Fruit fly (Drosophila melanogaster): ENCODE data around the gene RhoGAP68F.

Gene RhoGAP68F

dm6 chr3L:12111081-12111958 is 27.3 kb upstream of the RhoGAP68F start (continued):
- TF ChIP-seq CG8089 (GFP tag; optimal IDR thresholded peaks at IDR 0.05) (no peak), sug (tag; optimal IDR thresholded peaks at IDR 0.05) (peak; percentile 58), CG4404 (GFP tag; IDR thresholded peaks at IDR 0.05) (no peak; the same call in 1 of the 2 replicates), Lim3 (GFP tag; IDR thresholded peaks at IDR 0.05) (no peak), CTCF (GFP tag; optimal IDR thresholded peaks at IDR 0.05) (no peak), CG12391 (tag; optimal IDR thresholded peaks at IDR 0.05) (peak; percentile 95), Ets65A (GFP tag) (peak; percentile 96), jigr1 (GFP tag; IDR thresholded peaks at IDR 0.05) (no peak; the same call in 2 of the 3 replicates), CG14965 (GFP tag; optimal IDR thresholded peaks at IDR 0.05; ENCODE audit: borderline replicate concordance) (no peak), CG13894 (tag; optimal IDR thresholded peaks at IDR 0.05) (no peak), CG31224 (GFP tag; IDR thresholded peaks at IDR 0.05) (no peak), CG10209 (GFP tag; optimal IDR thresholded peaks at IDR 0.05) (peak; percentile 83), CG3281 (GFP tag; optimal IDR thresholded peaks at IDR 0.05) (peak; percentile 64), CG14710 (tag; optimal IDR thresholded peaks at IDR 0.05) (peak; percentile 94), maf-S (GFP tag; optimal IDR thresholded peaks at IDR 0.05) (no peak), CG2202 (tag; optimal IDR thresholded peaks at IDR 0.05) (peak; percentile 89), GATAe (GFP tag; conservative IDR thresholded peaks at IDR 0.05) (no peak), NC2α (GFP tag; optimal IDR thresholded peaks at IDR 0.05) (no peak), CG17328 (GFP tag; IDR thresholded peaks at IDR 0.05) (peak; percentile 73), Max (GFP tag; optimal IDR thresholded peaks at IDR 0.05) (peak; percentile 45), CG3838 (GFP tag; optimal IDR thresholded peaks at IDR 0.05) (peak; percentile 39), sob (GFP tag; IDR thresholded peaks at IDR 0.05) (peak; percentile 52), CG31365 (tag; optimal IDR thresholded peaks at IDR 0.05) (no peak), pzg (GFP tag; optimal IDR thresholded peaks at IDR 0.05) (no peak), CG2129 (GFP tag; IDR thresholded peaks at IDR 0.05; ENCODE audit: partially characterized antibody) (no peak), esg (GFP tag; conservative IDR thresholded peaks at IDR 0.05) (peak; percentile 74), eyg (GFP tag; optimal IDR thresholded peaks at IDR 0.05) (no peak), Sox102F (GFP tag; optimal IDR thresholded peaks at IDR 0.05) (peak; percentile 89), Doc3 (GFP tag; IDR thresholded peaks at IDR 0.05; ENCODE audit: partially characterized antibody) (no peak), YL-1 (GFP tag; optimal IDR thresholded peaks at IDR 0.05) (no peak), sima (GFP tag; optimal IDR thresholded peaks at IDR 0.05) (no peak), aop (GFP tag; IDR thresholded peaks at IDR 0.05) (no peak), eve (GFP tag; optimal IDR thresholded peaks at IDR 0.05) (no peak), CG12659 (GFP tag; optimal IDR thresholded peaks at IDR 0.05) (peak; percentile 86), CG18764 (GFP tag; optimal IDR thresholded peaks at IDR 0.05) (peak; percentile 62), CG14860 (GFP tag; IDR thresholded peaks at IDR 0.05; ENCODE audit: partially characterized antibody) (no peak), CG12155 (GFP tag; optimal IDR thresholded peaks at IDR 0.05) (peak; percentile 44), NK7.1 (GFP tag; optimal IDR thresholded peaks at IDR 0.05) (no peak), ssp (GFP tag; IDR thresholded peaks at IDR 0.05) (peak; percentile 88; the same call in 1 of the 2 replicates), Med (GFP tag) (peak; percentile 72), MBD-R2 (GFP tag; IDR thresholded peaks at IDR 0.05) (0 out of 2 replicates have a peak, but pooled peaks have one; percentile 11), btn (GFP tag; optimal IDR thresholded peaks at IDR 0.05) (no peak), Usf (GFP tag; optimal IDR thresholded peaks at IDR 0.05) (peak; percentile 50), CG7786 (GFP tag; optimal IDR thresholded peaks at IDR 0.05) (no peak), CG12236 (GFP tag; optimal IDR thresholded peaks at IDR 0.05) (no peak), Six4 (GFP tag; optimal IDR thresholded peaks at IDR 0.05) (peak; percentile 66), gsb (GFP tag; IDR thresholded peaks at IDR 0.05) (no peak), CG3726 (GFP tag; IDR thresholded peaks at IDR 0.05) (peak; percentile 63; the same call in 1 of the 3 replicates), CG10979 (tag; optimal IDR thresholded peaks at IDR 0.05) (peak; percentile 95), CG14667 (GFP tag; IDR thresholded peaks at IDR 0.05) (peak; percentile 58; the same call in 1 of the 2 replicates)

All from whole organism, embryonic.